Worm (Caenorhabditis elegans) whole organism, L1 larva: Measurements from ENCODE around the gene clec-41.
A peak's percentile ranks its signal among the peaks of the same experiment; 100 is the strongest.

Experiments
- C16A3.4 ChIP-seq: fragments of 150-350 bp; optimal IDR thresholded peaks from 2 replicates; lab custom pipeline; 2014; ENCODE audit warnings: missing biosample characterization, missing genetic modification characterization
- C34B4.2 ChIP-seq: sonication (generic microtip); optimal IDR thresholded peaks from 2 replicates; lab custom pipeline; 2017; ENCODE audit warnings: mild to moderate bottlenecking, missing genetic modification characterization, missing compliant biosample characterization
- Y116A8C.19 ChIP-seq: sonication (generic microtip); optimal IDR thresholded peaks from 2 replicates; lab custom pipeline; 2016; ENCODE audit warnings: missing compliant biosample characterization, missing genetic modification characterization, borderline replicate concordance
- alr-1 ChIP-seq: fragments of 200-800 bp; sonication (Bioruptor generic); optimal IDR thresholded peaks from 2 replicates; lab custom pipeline; 2018; ENCODE audit warnings: borderline replicate concordance, mild to moderate bottlenecking, missing genetic modification characterization, missing compliant biosample characterization
- aly-2 ChIP-seq: fragments of 150-350 bp; optimal IDR thresholded peaks from 2 replicates; lab custom pipeline; 2014; ENCODE audit warnings: missing biosample characterization, missing genetic modification characterization
- blmp-1 ChIP-seq: fragments of 150-350 bp; optimal IDR thresholded peaks from 2 replicates; lab custom pipeline; 2014; ENCODE audit warnings: missing biosample characterization, missing genetic modification characterization
- ceh-8 ChIP-seq: fragments of 200-800 bp; sonication (Bioruptor generic); optimal IDR thresholded peaks from 2 replicates; lab custom pipeline; 2018; ENCODE audit warnings: mild to moderate bottlenecking, missing genetic modification characterization, moderate library complexity, missing compliant biosample characterization
- ceh-82 ChIP-seq, 3 experiments: fragments of 150-350 bp in 1 of 3; sonication (generic microtip) in 2 of 3; optimal IDR thresholded peaks; 2 replicates each; lab custom pipeline; 2014 to 2017; ENCODE audit warnings: missing biosample characterization in 3 of 3, missing genetic modification characterization in 3 of 3
- ceh-88 ChIP-seq: fragments of 200-800 bp; sonication (Bioruptor generic); IDR thresholded peaks from 2 replicates; pipeline ENCODE4 v1.3.6; 2022; ENCODE audit warnings: missing genetic modification characterization, missing compliant biosample characterization
- dpl-1 ChIP-seq, 3 experiments: fragments of 150-350 bp in 2 of 3; sonication (generic microtip) in 1 of 3; optimal IDR thresholded peaks; 2 replicates each; lab custom pipeline; 2014 to 2017; ENCODE audit warnings: missing biosample characterization in 3 of 3, missing genetic modification characterization in 3 of 3, missing genetic modification reagents in 3 of 3
- dsc-1 ChIP-seq: sonication (generic microtip); optimal IDR thresholded peaks from 2 replicates; lab custom pipeline; 2016; ENCODE audit warnings: mild to moderate bottlenecking, missing genetic modification characterization, missing compliant biosample characterization
- egl-27 ChIP-seq, 2 experiments: fragments of 150-350 bp in 1 of 2; sonication (generic microtip); optimal IDR thresholded peaks; 3 replicates each; lab custom pipeline; 2017 to 2018; ENCODE audit warnings: missing biosample characterization in 2 of 2, missing genetic modification characterization in 2 of 2, missing genetic modification reagents in 2 of 2
- elt-2 ChIP-seq: sonication (generic microtip); optimal IDR thresholded peaks from 2 replicates; lab custom pipeline; 2016; ENCODE audit warnings: missing genetic modification characterization, mild to moderate bottlenecking, inconsistent platforms, missing compliant biosample characterization, missing genetic modification reagents
- elt-3 ChIP-seq, 6 experiments: fragments of 150-350 bp in 1 of 6; sonication (generic microtip); optimal IDR thresholded peaks; 2 replicates each; lab custom pipeline; 2017 to 2018; ENCODE audit warnings: missing biosample characterization in 6 of 6, missing genetic modification characterization in 6 of 6, inconsistent platforms in 1 of 6
- ets-5 ChIP-seq: fragments of 200-800 bp; sonication (Bioruptor generic); IDR thresholded peaks from 2 replicates; pipeline ENCODE4 v1.3.6; 2022; ENCODE audit warnings: missing genetic modification characterization, missing compliant biosample characterization
- fos-1 ChIP-seq: fragments of 150-350 bp; optimal IDR thresholded peaks from 2 replicates; lab custom pipeline; 2014; ENCODE audit warnings: missing biosample characterization, missing genetic modification characterization
- hlh-17 ChIP-seq: fragments of 200-800 bp; sonication (Bioruptor generic); optimal IDR thresholded peaks from 2 replicates; lab custom pipeline; 2018; ENCODE audit warnings: missing genetic modification characterization, mild to moderate bottlenecking, missing compliant biosample characterization, moderate library complexity, borderline replicate concordance
- jun-1 ChIP-seq: fragments of 150-350 bp; optimal IDR thresholded peaks from 2 replicates; lab custom pipeline; 2014; ENCODE audit warnings: missing biosample characterization, missing genetic modification reagents, missing genetic modification characterization
- lin-13 ChIP-seq: fragments of 150-350 bp; optimal IDR thresholded peaks from 2 replicates; lab custom pipeline; 2014; ENCODE audit warnings: missing biosample characterization, missing genetic modification reagents, missing genetic modification characterization
- lin-35 ChIP-seq, 2 experiments: fragments of 150-350 bp; optimal IDR thresholded peaks; 2 replicates each; lab custom pipeline; 2014; ENCODE audit warnings: missing biosample characterization in 2 of 2, missing genetic modification characterization in 2 of 2, missing genetic modification reagents in 2 of 2
- lir-3 ChIP-seq: sonication (generic microtip); optimal IDR thresholded peaks from 2 replicates; lab custom pipeline; 2016; ENCODE audit warnings: mild to moderate bottlenecking, missing genetic modification characterization, moderate library complexity, missing compliant biosample characterization; ENCODE audit not compliant: poor library complexity
- lsy-2 ChIP-seq, 2 experiments: fragments of 150-350 bp; optimal IDR thresholded peaks; 2 replicates each; lab custom pipeline; 2014; ENCODE audit warnings: missing biosample characterization in 2 of 2, missing genetic modification characterization in 2 of 2
- nhr-76 ChIP-seq: sonication (generic microtip); optimal IDR thresholded peaks from 2 replicates; lab custom pipeline; 2017; ENCODE audit warnings: missing biosample characterization, missing genetic modification characterization
- nhr-77 ChIP-seq: fragments of 150-350 bp; optimal IDR thresholded peaks from 2 replicates; lab custom pipeline; 2014; ENCODE audit warnings: missing biosample characterization, missing genetic modification characterization
- nhr-84 ChIP-seq: sonication (generic microtip); optimal IDR thresholded peaks from 2 replicates; lab custom pipeline; 2017; ENCODE audit warnings: missing biosample characterization, missing genetic modification characterization
- pax-3 ChIP-seq: fragments of 200-800 bp; sonication (Bioruptor generic); optimal IDR thresholded peaks from 2 replicates; lab custom pipeline; 2018; ENCODE audit warnings: mild to moderate bottlenecking, missing genetic modification characterization, moderate library complexity, missing compliant biosample characterization
- rnt-1 ChIP-seq: sonication (generic microtip); optimal IDR thresholded peaks from 2 replicates; lab custom pipeline; 2016; ENCODE audit warnings: mild to moderate bottlenecking, missing genetic modification characterization, moderate library complexity, missing compliant biosample characterization
- sup-37 ChIP-seq: fragments of 200-800 bp; sonication (Bioruptor generic); optimal IDR thresholded peaks from 2 replicates; lab custom pipeline; 2018; ENCODE audit warnings: mild to moderate bottlenecking, missing genetic modification characterization, missing compliant biosample characterization
- swsn-7 ChIP-seq: sonication (generic microtip); optimal IDR thresholded peaks from 2 replicates; lab custom pipeline; 2016; ENCODE audit warnings: missing genetic modification characterization, missing compliant biosample characterization
- unc-130 ChIP-seq: fragments of 150-350 bp; optimal IDR thresholded peaks from 2 replicates; lab custom pipeline; 2017; ENCODE audit warnings: missing biosample characterization, missing genetic modification characterization, inconsistent platforms
- unc-62 ChIP-seq: fragments of 150-350 bp; optimal IDR thresholded peaks from 2 replicates; lab custom pipeline; 2014; ENCODE audit warnings: missing biosample characterization, missing genetic modification reagents, missing genetic modification characterization
- unc-86 ChIP-seq: sonication (generic microtip); optimal IDR thresholded peaks from 2 replicates; lab custom pipeline; 2016; ENCODE audit warnings: missing genetic modification characterization, missing compliant biosample characterization
- unc-98 ChIP-seq: fragments of 200-800 bp; sonication (Bioruptor generic); IDR thresholded peaks from 2 replicates; pipeline ENCODE4 v1.3.6; 2022; ENCODE audit warnings: missing genetic modification characterization, missing compliant biosample characterization
- vab-15 ChIP-seq: sonication (generic microtip); optimal IDR thresholded peaks from 2 replicates; lab custom pipeline; 2017; ENCODE audit warnings: missing genotype, mild to moderate bottlenecking, missing genetic modification characterization, missing compliant biosample characterization
- xbp-1 ChIP-seq: sonication (generic microtip); optimal IDR thresholded peaks from 2 replicates; lab custom pipeline; 2016; ENCODE audit warnings: missing genetic modification characterization, missing compliant biosample characterization
- zip-4 ChIP-seq: fragments of 200-800 bp; sonication (Bioruptor generic); optimal IDR thresholded peaks from 2 replicates; lab custom pipeline; 2018; ENCODE audit warnings: mild to moderate bottlenecking, missing genetic modification characterization, moderate library complexity, missing compliant biosample characterization
- ztf-4 ChIP-seq: fragments of 150-350 bp; optimal IDR thresholded peaks from 2 replicates; lab custom pipeline; 2014; ENCODE audit warnings: missing biosample characterization, missing genetic modification characterization

The clec-41 gene

DNA sequence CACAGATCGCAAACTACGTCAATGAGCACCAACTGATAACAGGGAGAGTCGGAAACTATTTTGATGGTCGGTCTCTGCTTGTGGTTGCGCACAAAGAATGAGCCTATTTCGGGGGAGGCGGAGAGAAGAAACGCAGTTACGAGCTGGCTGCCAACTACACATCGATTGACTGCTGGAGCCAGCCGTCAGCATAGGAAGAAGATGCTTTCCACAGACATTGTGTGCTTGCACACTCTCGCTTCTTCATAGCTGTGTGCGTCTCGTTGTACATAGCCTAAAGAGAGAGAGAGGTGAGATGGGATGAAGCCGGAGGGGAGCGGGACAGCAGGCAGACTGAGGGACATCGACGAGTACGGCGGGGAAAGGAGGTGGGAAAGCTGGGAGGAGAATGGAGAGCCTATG is 7.5 kb downstream of the clec-41 start (continued):
- peak in 1 of 3 experiments; percentile 49 for TF ChIP-seq dpl-1 (GFP tag; optimal IDR thresholded peaks at IDR 0.05; lab: Kevin White, UChicago)
- TF ChIP-seq ztf-4 (tag; lab: Kevin White, UChicago): peak; percentile 37
- peak; percentile 51 for TF ChIP-seq unc-86 (tag; lab: Kevin White, UChicago)
- peak; percentile 38 to 41 for TF ChIP-seq lin-35 (GFP tag; optimal IDR thresholded peaks at IDR 0.05; lab: Kevin White, UChicago)
- no peak for TF ChIP-seq ceh-88 (GFP tag; lab: Robert Waterston, UW)
- peak; percentile 84 for TF ChIP-seq elt-2 (tag; lab: Kevin White, UChicago)
- peak; percentile 26 for TF ChIP-seq pax-3 (tag; lab: Kevin White, UChicago)
- TF ChIP-seq alr-1 (tag; lab: Kevin White, UChicago): no peak
- peak; percentile 42 for TF ChIP-seq rnt-1
- peak in 1 of 2 experiments; percentile 28 for TF ChIP-seq egl-27 (tag; optimal IDR thresholded peaks at IDR 0.05; lab: Kevin White, UChicago)
- TF ChIP-seq nhr-77 (tag; lab: Kevin White, UChicago): peak; percentile 13
- TF ChIP-seq swsn-7: peak; percentile 57
- TF ChIP-seq lsy-2 (tag; optimal IDR thresholded peaks at IDR 0.05; lab: Kevin White, UChicago): peak; percentile 10 to 49
- TF ChIP-seq xbp-1 (tag; lab: Kevin White, UChicago): peak; percentile 36

DNA sequence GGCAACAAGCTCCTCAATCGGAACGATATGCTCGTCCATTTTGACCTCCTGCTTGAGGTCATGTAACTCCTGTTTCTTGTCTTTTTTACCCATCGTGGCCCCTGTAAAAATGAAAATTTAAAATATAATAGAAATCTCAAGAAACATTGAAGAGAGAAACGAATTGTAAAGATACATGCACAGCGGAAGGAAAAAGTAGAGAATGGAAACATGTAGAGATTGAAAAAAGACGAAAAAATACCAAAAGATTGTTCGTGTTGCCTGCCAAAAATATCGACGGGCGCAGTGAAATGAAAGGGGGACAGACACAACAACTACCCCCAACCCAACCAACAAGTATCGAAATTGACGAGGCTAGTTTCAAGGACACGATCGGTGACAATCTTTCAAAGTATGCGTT is 8.0 kb downstream of the clec-41 start, which contains the start of gene eat-6:
Gene eat-6 (minus strand): TSS at position 101 of the 400 bp plus-strand sequence.
- TF ChIP-seq C16A3.4 (no peak), blmp-1 (peak; percentile 45), dpl-1 (GFP tag; optimal IDR thresholded peaks at IDR 0.05; lab: Kevin White, UChicago) (peak in 1 of 3 experiments; percentile 15)

DNA sequence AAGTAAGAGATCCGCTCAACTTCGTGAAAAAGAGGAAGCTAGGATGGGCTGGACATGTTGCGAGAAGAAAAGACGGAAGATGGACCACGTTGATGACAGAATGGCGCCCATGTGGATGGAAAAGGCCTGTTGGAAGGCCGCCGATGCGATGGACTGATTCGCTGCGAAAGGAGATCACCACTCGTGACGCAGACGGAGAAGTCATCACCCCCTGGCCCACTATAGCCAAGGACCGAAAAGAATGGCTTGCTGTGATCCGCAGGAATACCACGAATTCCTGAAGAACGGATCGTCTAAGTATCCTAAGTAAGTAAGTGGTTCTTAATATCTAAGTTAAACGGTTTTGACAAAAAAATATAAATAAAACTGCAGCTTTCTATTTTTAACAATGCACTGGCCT is 12.0 kb downstream of the clec-41 start:
- peak; percentile 31 for TF ChIP-seq aly-2

DNA sequence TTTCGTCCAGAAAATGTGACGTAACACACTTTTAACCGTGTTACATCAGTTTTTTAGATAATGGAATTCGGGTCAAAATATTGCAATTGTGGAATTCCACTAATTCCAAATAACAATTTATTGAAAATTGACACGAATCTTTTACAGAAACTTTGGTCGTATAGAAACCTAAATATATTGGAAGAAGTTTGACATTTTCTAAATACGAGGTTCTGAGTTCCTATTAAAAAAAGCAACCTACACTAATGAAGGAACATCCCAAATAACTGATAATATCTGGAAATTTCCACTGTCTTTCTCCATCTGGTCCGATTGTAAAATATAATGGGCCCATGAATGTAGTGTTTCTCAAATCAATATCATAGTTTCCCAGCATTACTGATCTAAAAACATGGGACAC is 16.6 kb downstream of the clec-41 start:
- TF ChIP-seq fos-1 (tag; lab: Kevin White, UChicago) (no peak), Y116A8C.19 (tag; lab: Kevin White, UChicago) (no peak), nhr-84 (tag; lab: Kevin White, UChicago) (no peak), unc-130 (tag; lab: Kevin White, UChicago) (no peak), ztf-4 (tag; lab: Kevin White, UChicago) (no peak), unc-98 (GFP tag; lab: Robert Waterston, UW) (no peak), zip-4 (GFP tag; lab: Kevin White, UChicago) (no peak), dpl-1 (GFP tag; optimal IDR thresholded peaks at IDR 0.05; lab: Kevin White, UChicago) (no peak), sup-37 (GFP tag; lab: Kevin White, UChicago) (no peak), elt-2 (tag; lab: Kevin White, UChicago) (no peak), nhr-76 (tag; lab: Kevin White, UChicago) (no peak), dsc-1 (no peak), vab-15 (no peak), lin-35 (GFP tag; optimal IDR thresholded peaks at IDR 0.05; lab: Kevin White, UChicago) (no peak), nhr-77 (tag; lab: Kevin White, UChicago) (no peak)

DNA sequence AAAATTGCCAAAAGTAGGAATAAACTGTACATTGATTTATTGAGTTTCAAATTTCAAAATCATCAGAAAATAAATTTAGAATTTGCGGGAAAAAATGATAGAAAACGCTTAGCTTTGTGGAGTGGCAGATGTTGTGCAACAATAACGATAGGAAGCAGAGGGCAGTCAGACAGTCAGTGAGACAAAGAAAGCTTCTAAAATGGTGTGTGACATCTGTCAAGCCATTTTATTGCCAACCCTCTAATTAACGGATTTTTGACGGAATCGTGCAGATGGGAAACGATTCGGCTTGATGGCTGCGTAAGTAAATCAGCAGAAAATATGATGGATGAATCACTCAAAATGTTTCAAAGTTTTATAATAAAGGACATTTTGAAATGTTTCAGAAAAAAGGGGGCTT is 17.8 kb downstream of the clec-41 start, which contains the start of gene max-1:
Gene max-1 (minus strand): TSS at position 124 of the 400 bp plus-strand sequence.
- TF ChIP-seq lin-13 (GFP tag; lab: Kevin White, UChicago) (no peak), C34B4.2 (tag; lab: Kevin White, UChicago) (no peak), lsy-2 (tag; optimal IDR thresholded peaks at IDR 0.05; lab: Kevin White, UChicago) (no peak), hlh-17 (GFP tag; lab: Kevin White, UChicago) (no peak), ceh-8 (GFP tag; lab: Kevin White, UChicago) (no peak), dpl-1 (GFP tag; optimal IDR thresholded peaks at IDR 0.05; lab: Kevin White, UChicago) (no peak), unc-62 (no peak), lir-3 (tag; lab: Kevin White, UChicago) (no peak), ceh-82 (tag; optimal IDR thresholded peaks at IDR 0.05; lab: Kevin White, UChicago) (no peak), unc-98 (GFP tag; lab: Robert Waterston, UW) (no peak), ets-5 (no peak), jun-1 (tag; lab: Kevin White, UChicago) (no peak), elt-3 (tag; optimal IDR thresholded peaks at IDR 0.05; lab: Kevin White, UChicago) (no peak)
